Fruit fly (Drosophila melanogaster) whole organism, larva: ENCODE data around the gene Notum.

Source experiments
- noc ChIP-seq: fragments of 200-800 bp; sonication (Bioruptor generic); optimal IDR thresholded peaks from 3 replicates; lab custom pipeline; 2019; ENCODE audit warnings: missing biosample characterization, mild to moderate bottlenecking, missing genetic modification characterization, moderate library complexity

Notum gene

DNA sequence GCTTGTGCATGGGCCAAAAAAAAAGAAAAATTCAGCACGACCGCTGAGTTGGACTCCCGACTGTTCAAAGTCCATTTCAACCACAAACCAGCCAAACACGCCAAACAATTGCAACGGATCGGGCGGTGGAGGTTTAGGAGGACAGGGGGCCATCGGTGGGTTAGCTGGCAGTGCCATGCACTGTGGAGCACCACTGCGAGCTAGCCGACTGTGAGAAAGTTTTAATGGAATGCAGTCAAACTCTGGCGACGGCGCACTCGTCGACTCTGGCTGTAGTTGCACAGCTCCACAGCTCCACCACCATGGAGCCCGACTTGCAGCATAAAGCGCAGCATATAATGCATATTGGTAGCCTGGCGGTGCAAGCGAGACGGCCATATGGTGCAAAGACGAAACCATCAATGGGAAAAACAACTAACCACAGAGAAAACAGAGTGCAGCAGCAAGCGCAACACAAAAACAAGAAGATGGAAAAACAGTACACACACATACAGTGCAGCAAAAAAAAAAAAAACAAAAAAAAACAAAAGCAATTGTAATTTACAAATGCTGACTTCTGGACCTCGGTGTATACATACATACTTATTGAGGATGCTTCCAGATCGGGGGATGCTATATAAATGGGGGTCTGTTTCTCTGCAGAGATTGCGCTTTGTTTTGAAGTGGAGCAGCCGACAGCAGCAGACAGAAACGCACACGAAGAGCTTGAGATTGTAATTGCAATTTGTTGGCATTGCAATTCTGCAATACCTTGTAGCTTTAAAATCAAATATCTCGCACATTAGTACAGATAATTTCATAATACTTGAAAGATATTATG is 18.2 kb downstream of the Notum start:
- TF ChIP-seq noc, result no peak

DNA sequence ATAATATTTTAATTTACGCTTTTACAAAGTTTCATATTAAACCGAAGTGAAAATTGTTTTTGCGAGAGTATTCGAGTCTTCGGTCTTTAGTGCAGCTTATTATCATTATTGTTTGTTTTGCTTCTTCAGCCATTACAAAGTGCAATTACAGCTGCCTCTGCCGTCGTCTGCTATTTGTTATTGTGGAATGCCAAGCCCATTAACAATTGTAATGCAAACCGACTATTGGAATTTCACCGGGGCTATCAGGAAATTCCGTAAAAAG is 18.7 kb downstream of the Notum start:
- TF ChIP-seq noc, result no peak

dm6 chr3L:16042640-16043039 is 19.4 kb downstream of the Notum start:
- TF ChIP-seq noc, result no peak

DNA sequence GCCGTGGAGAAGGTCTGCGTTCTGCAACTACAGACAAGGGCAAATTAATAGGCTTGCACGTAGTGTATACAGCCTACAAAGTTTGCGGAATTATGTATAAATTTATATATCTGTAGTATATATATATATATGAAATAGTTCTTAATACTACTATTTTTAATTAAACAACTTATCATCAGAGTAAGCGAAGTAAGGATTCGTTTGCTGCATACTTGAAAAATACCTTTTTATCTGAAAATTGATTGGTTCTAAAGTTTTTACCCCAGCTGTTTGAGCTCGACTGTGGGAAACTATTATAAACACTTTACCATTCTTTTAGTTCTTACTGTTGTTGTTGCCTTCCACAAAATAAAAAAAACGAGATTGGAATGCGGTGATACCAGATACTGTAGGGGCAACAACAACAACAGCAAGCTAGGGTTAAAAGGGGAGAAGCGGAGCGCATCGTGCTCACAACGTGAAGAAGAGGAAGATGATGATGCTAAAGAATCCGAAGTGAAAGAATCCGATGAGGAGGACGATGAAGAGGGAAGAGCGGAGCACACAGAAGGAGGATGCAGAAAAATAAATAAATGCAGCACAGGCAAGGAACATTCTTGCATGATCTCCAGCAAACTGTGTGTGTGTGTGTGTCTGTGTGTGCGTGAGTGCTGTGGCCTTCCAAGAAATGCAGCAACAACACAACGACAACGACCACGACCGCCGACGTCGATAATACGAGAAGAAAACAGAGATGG is 19.9 kb downstream of the Notum start:
- no peak for TF ChIP-seq noc

- no peak for TF ChIP-seq noc
Measured at dm6 chr3L:16043782-16044352, 20.6 kb downstream of the Notum start.

dm6 chr3L:16045083-16045830 is 22.0 kb downstream of the Notum start:
- TF ChIP-seq noc, result no peak

- peak; percentile 97 for TF ChIP-seq noc
Measured at dm6 chr3L:16045831-16046336, 22.6 kb downstream of the Notum start.

- peak; percentile 68 for TF ChIP-seq noc
Measured at dm6 chr3L:16046387-16047066, 23.2 kb downstream of the Notum start.

DNA sequence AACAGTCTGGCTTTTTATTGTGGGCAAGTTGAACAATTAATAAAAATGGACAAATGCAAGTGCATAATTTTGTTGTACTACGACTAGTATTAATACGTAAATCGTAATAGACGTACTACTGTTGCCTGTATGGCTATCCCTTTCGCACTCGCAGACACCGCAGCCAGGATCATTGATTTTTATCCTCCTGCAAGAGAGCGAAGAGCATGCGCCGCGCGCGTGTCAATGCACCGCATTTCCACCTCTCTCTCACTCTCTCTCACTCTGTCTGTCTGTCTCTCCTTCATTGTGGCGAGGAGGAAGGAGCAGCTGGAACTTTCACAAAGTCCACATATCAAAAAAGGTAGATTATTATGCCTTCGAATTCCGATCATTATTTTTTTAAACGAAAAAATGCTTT is 23.8 kb downstream of the Notum start:
- TF ChIP-seq noc, result no peak

dm6 chr3L:16048086-16048485 is 24.8 kb downstream of the Notum start:
- peak; percentile 63 for TF ChIP-seq noc

DNA sequence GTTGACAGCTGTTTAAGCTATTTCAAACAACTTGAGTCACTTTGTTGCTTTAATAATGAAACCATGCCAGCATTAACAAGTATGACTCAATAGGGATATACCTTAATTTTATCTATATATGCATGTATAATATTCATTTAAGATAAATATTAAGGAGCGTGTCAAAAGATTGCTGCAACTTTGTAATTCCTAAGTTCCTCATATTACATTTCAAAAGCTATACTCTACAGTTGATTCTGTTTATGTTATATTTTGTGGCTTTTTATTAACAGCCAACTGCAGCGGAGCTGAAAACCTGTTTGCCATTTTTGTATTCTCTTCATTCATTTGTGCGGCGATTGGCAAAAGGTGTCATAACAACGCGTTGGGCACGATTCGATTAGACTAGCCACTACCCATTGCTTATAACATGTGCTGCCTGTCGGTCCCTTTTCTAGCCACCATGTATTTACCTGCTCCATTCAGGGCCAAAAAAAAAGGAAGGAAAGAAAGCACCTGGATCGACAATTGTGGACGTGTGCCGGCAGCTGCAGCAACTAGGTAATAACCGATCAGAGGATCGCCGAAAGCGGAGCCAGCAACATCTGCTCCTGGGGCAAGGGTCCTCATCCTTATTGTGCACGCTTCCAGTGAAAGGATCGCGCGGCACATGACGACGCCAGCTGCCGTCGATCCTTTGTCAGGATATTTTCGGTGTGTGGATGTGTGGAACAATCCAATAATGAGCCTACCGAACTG is 25.6 kb downstream of the Notum start:
- no peak for TF ChIP-seq noc

DNA sequence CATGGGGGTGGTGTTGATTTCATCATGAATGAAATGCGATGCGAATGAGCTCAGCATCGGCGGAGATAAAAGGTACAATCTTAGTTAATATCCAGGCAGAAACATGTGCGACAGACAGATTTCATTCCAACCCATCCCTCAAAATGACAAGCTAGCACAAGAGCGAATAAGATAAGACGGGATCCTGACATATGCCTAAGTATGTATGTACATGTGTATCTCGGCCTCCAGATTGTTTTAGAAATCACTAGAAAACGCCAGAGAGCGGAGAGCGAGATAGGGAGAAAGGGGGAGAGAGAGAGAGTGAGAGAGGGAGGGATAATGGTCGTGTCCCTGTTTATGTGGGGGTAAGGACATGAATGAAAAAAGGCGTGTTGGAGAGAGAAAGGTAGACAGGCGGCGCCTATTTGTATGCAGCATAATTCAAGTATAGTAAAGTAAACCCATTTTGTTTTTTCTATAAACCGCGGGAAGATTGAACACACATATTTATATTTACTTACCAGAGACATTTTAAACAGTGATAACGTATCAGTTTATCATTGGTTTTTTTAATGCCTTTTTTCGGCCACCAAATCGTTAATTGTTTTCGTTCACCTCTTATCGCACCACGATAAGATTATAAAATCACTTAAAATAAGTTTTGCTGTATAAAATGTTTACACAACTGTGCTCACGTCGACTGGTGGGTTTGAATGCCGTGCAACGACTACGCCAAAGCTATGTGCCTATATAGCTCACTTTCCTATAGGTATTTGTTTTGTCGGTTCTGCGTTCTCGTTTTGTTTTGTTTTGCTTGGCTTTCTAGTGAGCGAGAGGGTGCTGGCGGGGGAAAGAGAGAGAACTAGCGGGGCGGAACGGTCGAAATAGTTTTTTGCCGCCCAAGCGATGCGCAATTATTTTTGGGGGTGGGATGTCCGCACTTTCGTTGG is 26.9 kb downstream of the Notum start:
- TF ChIP-seq noc, result peak; percentile 63

- no peak for TF ChIP-seq noc
Measured at dm6 chr3L:16050887-16051258, 27.6 kb downstream of the Notum start, which contains the start of gene Diap1. Diap1 (minus strand) TSS chr3L:16051034.

- TF ChIP-seq noc, result peak; percentile 37
Measured at dm6 chr3L:16051719-16052122, 28.4 kb downstream of the Notum start, which contains the start of gene Mbs. Mbs (plus strand) TSS chr3L:16051959.
